Worm (Caenorhabditis elegans): ENCODE data around the gene rpt-1.

The rpt-1 gene

ce11 chrV:11952854-11953447, 29.2 kb downstream of the rpt-1 start:
- no peak for TF ChIP-seq unc-62 (GFP tag; optimal IDR thresholded peaks at IDR 0.05)

DNA sequence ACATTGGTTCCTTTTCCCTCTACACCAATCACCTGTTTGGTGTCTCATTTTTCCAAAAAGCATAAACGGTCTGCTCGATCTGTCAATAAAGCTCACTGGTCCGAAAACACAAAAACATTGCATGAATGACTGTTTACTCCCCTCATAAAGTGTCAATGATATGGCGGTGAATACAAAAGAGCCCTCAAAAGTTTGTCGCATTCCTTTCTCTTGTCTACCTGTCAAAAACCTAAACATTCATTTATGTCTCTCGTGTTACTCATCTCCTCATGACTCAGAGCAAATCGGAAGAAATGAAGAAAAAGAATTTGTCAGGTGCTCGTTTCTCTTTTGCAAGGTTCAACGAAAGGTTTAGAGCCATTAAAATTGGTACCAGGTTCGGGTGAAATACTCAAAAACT, 31.0 kb downstream of the rpt-1 start:
- no peak for TF ChIP-seq unc-62 (GFP tag; optimal IDR thresholded peaks at IDR 0.05)

DNA sequence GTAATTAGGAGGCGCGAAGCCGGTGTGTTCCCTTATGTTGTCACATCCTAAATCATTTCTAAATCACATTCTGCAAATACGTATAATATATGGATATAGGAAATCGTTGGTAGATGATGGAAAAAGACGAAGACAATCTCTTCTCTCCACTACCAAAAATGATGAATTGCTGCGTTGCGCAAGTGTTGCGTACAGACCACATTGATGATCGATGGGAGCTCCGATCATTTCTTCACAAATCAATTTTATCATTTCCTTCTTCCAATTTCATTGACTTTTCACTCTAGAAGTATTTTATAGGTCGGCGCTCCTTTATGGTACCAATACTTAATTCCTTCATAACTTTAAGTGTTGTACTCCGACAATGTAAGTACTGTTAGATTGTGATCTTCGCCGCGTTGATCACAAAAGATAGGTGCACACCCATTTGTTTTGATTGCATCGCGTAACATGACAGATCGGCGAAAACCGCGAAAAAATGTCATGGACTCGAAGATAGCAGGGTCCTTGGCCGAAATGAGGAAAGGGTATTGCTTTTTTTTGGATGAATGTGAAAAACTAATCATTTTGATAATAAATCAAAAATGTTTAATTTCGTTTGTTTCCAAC, 32.6 kb downstream of the rpt-1 start:
- TF ChIP-seq unc-62 (GFP tag; optimal IDR thresholded peaks at IDR 0.05), result no peak

DNA sequence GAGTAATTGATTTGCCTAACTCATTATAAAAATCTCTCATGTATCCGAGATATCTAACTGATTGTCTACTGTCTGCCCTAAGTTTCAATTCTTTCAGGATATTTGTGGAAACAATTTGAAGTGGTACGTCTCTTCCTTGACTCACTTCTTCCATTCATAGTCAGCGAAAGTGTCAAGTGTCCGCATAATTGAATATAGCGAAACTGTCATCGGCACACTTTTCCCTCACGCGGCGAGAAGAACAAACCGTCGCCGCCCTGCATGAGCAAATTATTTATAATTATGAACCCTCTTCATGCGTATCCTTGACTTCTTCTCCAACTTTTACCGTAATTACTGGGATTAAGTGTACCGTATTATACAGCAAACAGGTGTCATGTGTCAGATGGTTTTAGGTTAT, 33.6 kb downstream of the rpt-1 start:
- no peak for TF ChIP-seq unc-62 (GFP tag; optimal IDR thresholded peaks at IDR 0.05)

- no peak for TF ChIP-seq unc-62 (GFP tag; optimal IDR thresholded peaks at IDR 0.05)
Measured at ce11 chrV:11947414-11947954, 34.7 kb downstream of the rpt-1 start.

- TF ChIP-seq unc-62 (GFP tag; optimal IDR thresholded peaks at IDR 0.05), result no peak
Measured at ce11 chrV:11946818-11947217, 35.4 kb downstream of the rpt-1 start.

- TF ChIP-seq unc-62 (GFP tag; optimal IDR thresholded peaks at IDR 0.05), result no peak
Measured at ce11 chrV:11945429-11945828, 36.8 kb downstream of the rpt-1 start.

- no peak for TF ChIP-seq unc-62 (GFP tag; optimal IDR thresholded peaks at IDR 0.05)
Measured at ce11 chrV:11943737-11944136, 38.5 kb downstream of the rpt-1 start.

ce11 chrV:11942325-11942724, 39.9 kb downstream of the rpt-1 start, which contains the start of gene F58H1.6:
Gene F58H1.6 (plus strand): TSS chrV:11942625.
- no peak for TF ChIP-seq unc-62 (GFP tag; optimal IDR thresholded peaks at IDR 0.05)

ce11 chrV:11941664-11942063, 40.5 kb downstream of the rpt-1 start:
- TF ChIP-seq unc-62 (GFP tag; optimal IDR thresholded peaks at IDR 0.05), result no peak

DNA sequence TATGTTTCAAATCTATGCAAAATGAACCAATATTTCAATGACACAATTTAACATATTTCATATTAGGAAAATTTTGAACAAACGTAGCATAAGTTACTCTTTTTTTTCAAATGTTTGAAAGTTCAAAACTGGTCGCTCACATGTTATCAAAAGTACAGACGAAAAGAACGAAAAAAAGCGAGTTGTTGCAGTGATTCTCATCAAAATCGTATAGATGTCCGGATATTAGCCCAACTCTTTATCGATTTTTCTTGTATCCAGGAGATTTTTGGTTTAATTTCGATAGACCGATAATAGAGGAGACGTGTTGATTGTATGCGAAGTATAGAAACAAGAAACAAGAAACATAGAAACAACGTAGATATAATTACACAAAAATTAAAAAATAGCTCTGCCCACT, 41.9 kb downstream of the rpt-1 start:
- no peak for TF ChIP-seq unc-62 (GFP tag; optimal IDR thresholded peaks at IDR 0.05)

- no peak for TF ChIP-seq unc-62 (GFP tag; optimal IDR thresholded peaks at IDR 0.05)
Measured at ce11 chrV:11937710-11938109, 44.5 kb downstream of the rpt-1 start, which contains the start of gene gpla-1. Gene gpla-1 (minus strand): TSS chrV:11937810.

DNA sequence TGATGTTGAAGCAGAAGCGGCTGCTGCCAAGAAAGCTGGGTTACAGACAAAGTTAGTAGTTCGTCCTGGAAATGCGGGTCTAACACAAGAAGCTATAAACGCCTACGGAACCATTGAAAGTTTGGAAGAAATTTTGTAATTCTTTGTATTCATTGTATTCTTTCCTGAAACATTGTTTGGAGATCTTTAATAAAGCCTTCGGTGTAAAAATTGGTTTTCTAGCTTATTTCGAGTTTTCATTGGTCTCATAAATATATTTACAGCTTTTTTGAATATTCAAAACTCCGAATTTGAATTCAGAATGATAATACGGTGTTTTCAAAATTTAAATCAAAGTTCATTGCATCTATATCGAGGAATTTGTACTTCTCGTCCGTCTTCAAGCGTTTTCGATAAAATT, 47.3 kb downstream of the rpt-1 start, which contains the start of gene F58H1.8:
Gene F58H1.8 (plus strand): TSS at position 301 of the 400 bp plus-strand sequence.
- TF ChIP-seq unc-62 (GFP tag; optimal IDR thresholded peaks at IDR 0.05), result no peak

- TF ChIP-seq unc-62 (GFP tag; optimal IDR thresholded peaks at IDR 0.05), result no peak
Measured at ce11 chrV:11933196-11934028, 48.8 kb downstream of the rpt-1 start, which contains the start of the genes aman-2 and F58H1.3. Gene aman-2 (minus strand): TSS chrV:11933246. Gene F58H1.3 (plus strand): TSS chrV:11933978.
